Worm (Caenorhabditis elegans) whole organism, midembryonic: ENCODE data around the gene scl-18.

ENCODE experiments used
- T22C8.4 ChIP-seq: fragments of 200-800 bp; sonication (Bioruptor generic); IDR thresholded peaks from 2 replicates; pipeline ENCODE4 v1.3.6; 2022; ENCODE audit warnings: missing genetic modification characterization, missing compliant biosample characterization
- cog-1 ChIP-seq: sonication (generic microtip); optimal IDR thresholded peaks from 2 replicates; lab custom pipeline; 2016; ENCODE audit warnings: missing genetic modification characterization, missing compliant biosample characterization
- flt-1 ChIP-seq: fragments of 200-800 bp; sonication (Bioruptor generic); IDR thresholded peaks from 2 replicates; pipeline ENCODE4 v1.3.6; 2022; ENCODE audit warnings: missing genetic modification characterization, missing compliant biosample characterization
- klf-2 ChIP-seq: fragments of 200-800 bp; sonication (Bioruptor generic); conservative IDR thresholded peaks from 2 replicates; pipeline ENCODE4 v1.3.6; 2022; ENCODE audit warnings: missing genetic modification reagents, missing genetic modification characterization, missing compliant biosample characterization
- med-1 ChIP-seq: sonication (generic microtip); optimal IDR thresholded peaks from 2 replicates; lab custom pipeline; 2017; ENCODE audit warnings: missing genetic modification characterization, mild to moderate bottlenecking, missing compliant biosample characterization, antibody characterized with exemption, missing genetic modification reagents; ENCODE audit not compliant: insufficient read depth
- ref-1 ChIP-seq: fragments of 200-800 bp; sonication (Bioruptor generic); conservative IDR thresholded peaks from 2 replicates; pipeline ENCODE4 v1.3.6; 2022; ENCODE audit warnings: missing genetic modification reagents, missing genetic modification characterization, missing compliant biosample characterization
- tab-1 ChIP-seq: fragments of 200-800 bp; sonication (Bioruptor generic); IDR thresholded peaks from 2 replicates; pipeline ENCODE4 v1.3.6; 2022; ENCODE audit warnings: missing genetic modification characterization, missing compliant biosample characterization
- ztf-23 ChIP-seq: fragments of 200-800 bp; sonication (Bioruptor generic); IDR thresholded peaks from 2 replicates; pipeline ENCODE4 v1.3.6; 2022; ENCODE audit warnings: missing genetic modification reagents, missing genetic modification characterization, missing compliant biosample characterization
- ztf-29 ChIP-seq: fragments of 200-800 bp; sonication (Bioruptor generic); IDR thresholded peaks from 2 replicates; pipeline ENCODE4 v1.3.6; 2022; ENCODE audit warnings: missing genetic modification reagents, missing genetic modification characterization, missing compliant biosample characterization

The scl-18 gene

ce11 chrIV:11740204-11740603 is 14.0 kb downstream of the scl-18 start, which contains the start of gene K01A6.4:
K01A6.4 (minus strand) TSS chrIV:11740304.
- TF ChIP-seq klf-2 (GFP tag; lab: Robert Waterston, UW) (no peak), flt-1 (GFP tag; lab: Robert Waterston, UW) (no peak), cog-1 (tag; lab: Kevin White, UChicago) (no peak), ztf-29 (GFP tag; lab: Robert Waterston, UW) (no peak), tab-1 (GFP tag; lab: Robert Waterston, UW) (no peak), ref-1 (GFP tag; lab: Robert Waterston, UW) (no peak), med-1 (GFP tag; lab: Kevin White, UChicago) (no peak), ztf-23 (no peak), T22C8.4 (GFP tag; lab: Robert Waterston, UW) (no peak)

- no peak for TF ChIP-seq T22C8.4 (GFP tag; lab: Robert Waterston, UW)
- TF ChIP-seq med-1 (GFP tag; lab: Kevin White, UChicago) = no peak
- TF ChIP-seq ztf-29 (GFP tag; lab: Robert Waterston, UW) = no peak
- no peak for TF ChIP-seq ztf-23
- TF ChIP-seq flt-1 (GFP tag; lab: Robert Waterston, UW) = no peak
- no peak for TF ChIP-seq ref-1 (GFP tag; lab: Robert Waterston, UW)
- TF ChIP-seq tab-1 (GFP tag; lab: Robert Waterston, UW) = no peak
- no peak for TF ChIP-seq klf-2 (GFP tag; lab: Robert Waterston, UW)
- no peak for TF ChIP-seq cog-1 (tag; lab: Kevin White, UChicago)
These were observed 16.1 kb downstream of the scl-18 start, which contains the start of gene K01A6.7 for ce11 chrIV:11738092-11738617. K01A6.7 (minus strand) TSS chrIV:11738567.

DNA sequence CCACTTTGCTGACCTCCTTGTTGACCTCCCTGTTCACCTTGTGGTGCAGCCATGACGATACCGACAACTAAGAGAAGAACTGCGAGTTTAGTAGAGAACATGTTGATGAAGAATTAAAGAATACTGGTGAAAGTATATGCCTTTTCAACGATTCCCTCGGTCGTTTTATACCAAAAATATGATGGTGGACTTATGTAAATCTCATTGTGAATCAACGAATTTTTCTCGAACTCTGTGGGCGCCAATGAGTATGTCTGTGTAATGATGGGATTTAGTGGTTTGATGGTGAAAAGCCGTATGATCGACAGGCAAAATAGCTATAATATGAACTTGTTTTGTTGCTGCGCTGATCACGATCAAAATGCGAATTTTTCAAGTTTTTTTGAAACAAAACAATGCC is 17.0 kb downstream of the scl-18 start, which contains the start of gene K01A6.8:
Gene K01A6.8 (minus strand): TSS at position 101 of the 400 bp plus-strand sequence.
- TF ChIP-seq ztf-29 (GFP tag; lab: Robert Waterston, UW) = no peak
- TF ChIP-seq tab-1 (GFP tag; lab: Robert Waterston, UW) = no peak
- TF ChIP-seq ref-1 (GFP tag; lab: Robert Waterston, UW) = no peak
- TF ChIP-seq med-1 (GFP tag; lab: Kevin White, UChicago) = no peak
- TF ChIP-seq flt-1 (GFP tag; lab: Robert Waterston, UW) = no peak
- no peak for TF ChIP-seq cog-1 (tag; lab: Kevin White, UChicago)
- no peak for TF ChIP-seq T22C8.4 (GFP tag; lab: Robert Waterston, UW)
- TF ChIP-seq ztf-23 = no peak
- no peak for TF ChIP-seq klf-2 (GFP tag; lab: Robert Waterston, UW)

ce11 chrIV:11735025-11735424 is 19.2 kb downstream of the scl-18 start, which contains the start of gene K01A6.6:
K01A6.6 (plus strand) TSS chrIV:11735325.
- TF ChIP-seq klf-2 (GFP tag; lab: Robert Waterston, UW) = no peak
- no peak for TF ChIP-seq flt-1 (GFP tag; lab: Robert Waterston, UW)
- no peak for TF ChIP-seq tab-1 (GFP tag; lab: Robert Waterston, UW)

- TF ChIP-seq klf-2 (GFP tag; lab: Robert Waterston, UW) (no peak), tab-1 (GFP tag; lab: Robert Waterston, UW) (no peak), ref-1 (GFP tag; lab: Robert Waterston, UW) (no peak), ztf-29 (GFP tag; lab: Robert Waterston, UW) (no peak), cog-1 (tag; lab: Kevin White, UChicago) (no peak), ztf-23 (no peak), T22C8.4 (GFP tag; lab: Robert Waterston, UW) (no peak), med-1 (GFP tag; lab: Kevin White, UChicago) (no peak), flt-1 (GFP tag; lab: Robert Waterston, UW) (no peak)
These were observed 31.0 kb downstream of the scl-18 start for ce11 chrIV:11723255-11723654.

DNA sequence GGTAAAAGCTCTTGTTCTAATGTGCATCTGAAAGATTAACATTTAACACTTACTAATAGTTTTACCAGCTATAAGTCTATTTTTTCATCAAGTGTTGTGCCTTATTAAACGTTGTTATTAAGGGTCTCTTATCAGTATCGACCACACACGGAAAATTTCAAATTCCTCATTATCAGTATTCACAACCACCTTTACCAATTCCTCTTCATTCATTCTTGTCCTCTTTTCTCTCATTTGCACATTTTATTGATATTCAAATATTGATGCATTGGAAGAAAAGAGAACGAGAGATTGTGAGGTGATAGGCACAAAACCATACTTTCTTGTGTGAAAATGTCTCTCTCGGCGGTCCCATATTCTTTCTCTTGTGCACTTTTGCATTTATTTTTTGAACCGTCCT is 32.4 kb downstream of the scl-18 start:
- TF ChIP-seq cog-1 (tag; lab: Kevin White, UChicago) (no peak), med-1 (GFP tag; lab: Kevin White, UChicago) (no peak), ztf-23 (no peak), T22C8.4 (GFP tag; lab: Robert Waterston, UW) (no peak), ref-1 (GFP tag; lab: Robert Waterston, UW) (no peak), ztf-29 (GFP tag; lab: Robert Waterston, UW) (no peak), flt-1 (GFP tag; lab: Robert Waterston, UW) (no peak), tab-1 (GFP tag; lab: Robert Waterston, UW) (no peak), klf-2 (GFP tag; lab: Robert Waterston, UW) (no peak)

- TF ChIP-seq ztf-23 (no peak), flt-1 (GFP tag; lab: Robert Waterston, UW) (no peak), ztf-29 (GFP tag; lab: Robert Waterston, UW) (no peak), T22C8.4 (GFP tag; lab: Robert Waterston, UW) (no peak), med-1 (GFP tag; lab: Kevin White, UChicago) (no peak), klf-2 (GFP tag; lab: Robert Waterston, UW) (no peak), cog-1 (tag; lab: Kevin White, UChicago) (no peak), ref-1 (GFP tag; lab: Robert Waterston, UW) (no peak), tab-1 (GFP tag; lab: Robert Waterston, UW) (no peak)
These were observed 35.6 kb downstream of the scl-18 start for ce11 chrIV:11718653-11719052.

DNA sequence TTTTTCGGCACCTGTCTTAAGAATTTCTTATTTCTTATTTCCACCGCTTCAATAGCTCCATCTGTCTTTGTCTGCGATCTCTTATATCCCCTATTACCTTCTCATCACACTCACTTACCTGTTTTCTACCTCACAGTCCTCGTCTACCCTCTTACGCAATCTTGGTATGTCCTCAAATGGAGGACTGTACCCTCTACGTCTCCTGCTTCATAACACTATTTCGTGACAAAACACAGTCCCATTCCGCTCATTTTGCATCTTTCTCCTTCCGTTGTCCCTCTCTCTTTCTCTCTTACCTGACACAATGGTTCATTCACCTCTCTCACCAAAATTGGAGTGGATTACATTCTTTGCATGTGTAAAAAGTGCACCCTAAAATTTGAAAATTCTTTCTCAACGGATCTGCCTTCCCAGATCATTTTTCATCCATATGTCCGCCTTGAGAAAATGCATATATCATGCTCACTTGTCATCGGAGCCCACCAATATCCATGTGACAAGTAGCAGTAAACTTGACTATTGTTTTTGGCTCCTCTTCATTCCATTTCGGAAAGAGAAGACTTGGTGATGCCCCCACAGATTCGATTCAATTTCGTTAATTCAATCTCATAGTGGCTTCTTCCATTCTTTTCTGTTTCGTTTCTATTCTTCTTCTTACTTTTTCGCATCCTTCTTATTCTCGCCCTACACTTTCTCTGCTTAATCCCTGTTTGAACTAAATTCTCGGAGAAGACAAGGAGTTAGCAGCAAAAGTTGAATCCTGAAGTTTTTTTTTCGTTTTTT is 36.9 kb downstream of the scl-18 start:
- TF ChIP-seq klf-2 (GFP tag; lab: Robert Waterston, UW) (no peak), tab-1 (GFP tag; lab: Robert Waterston, UW) (no peak), ref-1 (GFP tag; lab: Robert Waterston, UW) (no peak), cog-1 (tag; lab: Kevin White, UChicago) (no peak), flt-1 (GFP tag; lab: Robert Waterston, UW) (no peak)
